Worm (Caenorhabditis elegans) whole organism, L4 larva: ENCODE data around the gene pqn-92.

ENCODE experiments used
- D1046.2 ChIP-seq: fragments of 200-800 bp; sonication (Bioruptor generic); IDR thresholded peaks from 2 replicates; pipeline ENCODE4 v1.3.6; 2022; ENCODE audit warnings: missing genetic modification characterization, missing compliant biosample characterization
- F26F4.8 ChIP-seq: fragments of 200-800 bp; sonication (Bioruptor generic); conservative IDR thresholded peaks from 2 replicates; pipeline ENCODE4 v1.3.6; 2022; ENCODE audit warnings: missing genetic modification characterization, missing compliant biosample characterization
- F44E2.7 ChIP-seq: fragments of 200-800 bp; sonication (Bioruptor generic); IDR thresholded peaks from 2 replicates; pipeline ENCODE4 v2.1.2; 2022; ENCODE audit warnings: missing genetic modification characterization, missing compliant biosample characterization
- F49E8.2 ChIP-seq: sonication (generic microtip); optimal IDR thresholded peaks from 2 replicates; lab custom pipeline; 2016; ENCODE audit warnings: missing compliant biosample characterization, mild to moderate bottlenecking, missing genetic modification characterization, borderline replicate concordance
- R02D3.7 ChIP-seq: fragments of 150-350 bp; sonication (generic microtip); optimal IDR thresholded peaks from 3 replicates; lab custom pipeline; 2014; ENCODE audit warnings: missing biosample characterization, missing genetic modification characterization
- Y105C5A.15 ChIP-seq: fragments of 200-800 bp; sonication (Bioruptor generic); IDR thresholded peaks from 2 replicates; pipeline ENCODE4 v1.3.6; 2022; ENCODE audit warnings: missing genetic modification characterization, missing compliant biosample characterization
- Y5F2A.4 ChIP-seq: fragments of 200-800 bp; sonication (Bioruptor generic); optimal IDR thresholded peaks from 2 replicates; lab custom pipeline; 2018; ENCODE audit warnings: mild to moderate bottlenecking, missing genetic modification characterization, missing compliant biosample characterization
- Y75B8A.6 ChIP-seq: fragments of 200-800 bp; sonication (Bioruptor generic); IDR thresholded peaks from 2 replicates; pipeline ENCODE4 v1.3.6; 2022; ENCODE audit warnings: missing genetic modification reagents, missing genetic modification characterization, missing compliant biosample characterization
- ZK337.2 ChIP-seq: fragments of 200-800 bp; sonication (Bioruptor generic); IDR thresholded peaks from 2 replicates; pipeline ENCODE4 v1.3.6; 2022; ENCODE audit warnings: missing genetic modification reagents, missing genetic modification characterization, missing compliant biosample characterization
- ZK546.5 ChIP-seq, 2 experiments: sonication (generic microtip); optimal IDR thresholded peaks; 2 replicates each; lab custom pipeline; 2017; ENCODE audit warnings: missing biosample characterization in 2 of 2, missing genetic modification characterization in 2 of 2
- attf-4 ChIP-seq: sonication (generic microtip); optimal IDR thresholded peaks from 3 replicates; lab custom pipeline; 2017; ENCODE audit warnings: missing biosample characterization, missing genetic modification characterization
- ceh-28 ChIP-seq: fragments of 150-350 bp; optimal IDR thresholded peaks from 2 replicates; lab custom pipeline; 2014; ENCODE audit warnings: missing biosample characterization, missing genetic modification reagents, missing genetic modification characterization
- ceh-44 ChIP-seq: fragments of 200-800 bp; sonication (Bioruptor generic); IDR thresholded peaks from 2 replicates; pipeline ENCODE4 v1.3.6; 2022; ENCODE audit warnings: missing genetic modification reagents, missing genetic modification characterization, missing compliant biosample characterization
- ces-1 ChIP-seq: fragments of 150-350 bp; sonication (generic microtip); optimal IDR thresholded peaks from 4 replicates; lab custom pipeline; 2014; ENCODE audit warnings: missing biosample characterization, missing genetic modification reagents, missing genetic modification characterization
- ctbp-1 ChIP-seq: fragments of 200-800 bp; sonication (Bioruptor generic); IDR thresholded peaks from 2 replicates; pipeline ENCODE4 v1.3.6; 2022; ENCODE audit warnings: missing genetic modification reagents, missing genetic modification characterization, missing compliant biosample characterization
- daf-12 ChIP-seq: fragments of 150-350 bp; optimal IDR thresholded peaks from 2 replicates; lab custom pipeline; 2014; ENCODE audit warnings: missing biosample characterization, missing genetic modification reagents, missing genetic modification characterization
- daf-8 ChIP-seq: fragments of 200-800 bp; sonication (Bioruptor generic); IDR thresholded peaks from 2 replicates; pipeline ENCODE4 v1.3.6; 2022; ENCODE audit warnings: missing genetic modification characterization, missing compliant biosample characterization
- dmd-6 ChIP-seq: fragments of 200-800 bp; sonication (Bioruptor generic); IDR thresholded peaks from 2 replicates; pipeline ENCODE4 v1.3.6; 2022; ENCODE audit warnings: missing genetic modification reagents, missing genetic modification characterization, missing compliant biosample characterization
- dpl-1 ChIP-seq: fragments of 150-350 bp; optimal IDR thresholded peaks from 2 replicates; lab custom pipeline; 2014; ENCODE audit warnings: missing biosample characterization, missing genetic modification reagents, missing genetic modification characterization
- dve-1 ChIP-seq: sonication (generic microtip); optimal IDR thresholded peaks from 2 replicates; lab custom pipeline; 2017; ENCODE audit warnings: antibody characterized with exemption, mild to moderate bottlenecking, missing genetic modification characterization, missing compliant biosample characterization; ENCODE audit not compliant: insufficient read depth
- fkh-10 ChIP-seq: fragments of 150-350 bp; optimal IDR thresholded peaks from 2 replicates; lab custom pipeline; 2014; ENCODE audit warnings: missing biosample characterization, missing genetic modification reagents, missing genetic modification characterization
- gei-8 ChIP-seq: fragments of 200-800 bp; sonication (Bioruptor generic); optimal IDR thresholded peaks from 2 replicates; lab custom pipeline; 2018; ENCODE audit warnings: mild to moderate bottlenecking, missing genetic modification characterization, missing compliant biosample characterization
- hlh-11 ChIP-seq: fragments of 200-800 bp; sonication (Bioruptor generic); optimal IDR thresholded peaks from 2 replicates; lab custom pipeline; 2018; ENCODE audit warnings: mild to moderate bottlenecking, missing genetic modification characterization, missing compliant biosample characterization
- hlh-30 ChIP-seq: sonication (generic microtip); optimal IDR thresholded peaks from 2 replicates; lab custom pipeline; 2017; ENCODE audit warnings: antibody characterized with exemption, mild to moderate bottlenecking, missing genetic modification characterization, missing compliant biosample characterization; ENCODE audit not compliant: insufficient read depth
- jun-1 ChIP-seq: fragments of 150-350 bp; optimal IDR thresholded peaks from 2 replicates; lab custom pipeline; 2014; ENCODE audit warnings: missing biosample characterization, missing genetic modification reagents, missing genetic modification characterization
- lin-13 ChIP-seq: fragments of 150-350 bp; optimal IDR thresholded peaks from 2 replicates; lab custom pipeline; 2014; ENCODE audit warnings: missing biosample characterization, missing genetic modification reagents, missing genetic modification characterization
- lin-29 ChIP-seq: fragments of 200-800 bp; sonication (Bioruptor generic); IDR thresholded peaks from 2 replicates; pipeline ENCODE4 v1.3.6; 2022; ENCODE audit warnings: missing genetic modification reagents, missing genetic modification characterization, missing compliant biosample characterization
- lin-38 ChIP-seq: fragments of 200-800 bp; sonication (Bioruptor generic); IDR thresholded peaks from 2 replicates; pipeline ENCODE4 v1.3.6; 2022; ENCODE audit warnings: missing genetic modification reagents, missing genetic modification characterization, missing compliant biosample characterization
- lsy-2 ChIP-seq, 2 experiments: fragments of 150-350 bp in 1 of 2; sonication (generic microtip) in 1 of 2; optimal IDR thresholded peaks; 2 replicates each; lab custom pipeline; 2014 to 2017; ENCODE audit warnings: missing biosample characterization in 2 of 2, missing genetic modification characterization in 2 of 2
- madf-9 ChIP-seq: fragments of 200-800 bp; sonication (Bioruptor generic); conservative IDR thresholded peaks from 2 replicates; pipeline ENCODE4 v1.3.6; 2022; ENCODE audit warnings: missing genetic modification reagents, missing genetic modification characterization, missing compliant biosample characterization
- mdt-29 ChIP-seq: fragments of 200-800 bp; sonication (Bioruptor generic); IDR thresholded peaks from 2 replicates; pipeline ENCODE4 v1.3.6; 2022; ENCODE audit warnings: missing genetic modification reagents, missing genetic modification characterization, missing compliant biosample characterization
- mep-1 ChIP-seq: fragments of 150-350 bp; sonication (generic microtip); optimal IDR thresholded peaks from 3 replicates; lab custom pipeline; 2014; ENCODE audit warnings: missing biosample characterization, missing genetic modification characterization
- mes-2 ChIP-seq: sonication (generic microtip); optimal IDR thresholded peaks from 2 replicates; lab custom pipeline; 2016; ENCODE audit warnings: missing genotype, mild to moderate bottlenecking, missing genetic modification characterization, missing compliant biosample characterization; ENCODE audit not compliant: poor library complexity, severe bottlenecking
- mxl-3 ChIP-seq: fragments of 200-800 bp; sonication (Bioruptor generic); optimal IDR thresholded peaks from 2 replicates; lab custom pipeline; 2018; ENCODE audit warnings: mild to moderate bottlenecking, missing genetic modification characterization, missing compliant biosample characterization
- nhr-237 ChIP-seq: sonication (generic microtip); optimal IDR thresholded peaks from 2 replicates; lab custom pipeline; 2017; ENCODE audit warnings: missing biosample characterization, missing genetic modification characterization
- nhr-25 ChIP-seq: sonication (generic microtip); optimal IDR thresholded peaks from 2 replicates; lab custom pipeline; 2017; ENCODE audit warnings: missing genetic modification characterization, mild to moderate bottlenecking, missing compliant biosample characterization, antibody characterized with exemption, moderate library complexity, borderline replicate concordance; ENCODE audit not compliant: insufficient read depth
- nhr-28 ChIP-seq: fragments of 150-350 bp; optimal IDR thresholded peaks from 2 replicates; lab custom pipeline; 2014; ENCODE audit warnings: missing biosample characterization, missing genetic modification characterization
- nhr-76 ChIP-seq: fragments of 150-350 bp; optimal IDR thresholded peaks from 2 replicates; lab custom pipeline; 2014; ENCODE audit warnings: missing biosample characterization, missing genetic modification characterization
- nhr-77 ChIP-seq: fragments of 150-350 bp; optimal IDR thresholded peaks from 2 replicates; lab custom pipeline; 2014; ENCODE audit warnings: missing biosample characterization, missing genetic modification characterization
- pha-4 ChIP-seq, 2 experiments: fragments of 150-350 bp in 1 of 2; fragments of 200-800 bp in 1 of 2; sonication (Bioruptor generic) in 1 of 2; IDR thresholded peaks in 1 of 2; optimal IDR thresholded peaks in 1 of 2; 2 replicates each; pipeline versions ENCODE4 v1.3.6 to Lab custom; 2014 to 2022; ENCODE audit warnings: missing genetic modification characterization in 2 of 2, missing genetic modification reagents in 2 of 2, missing biosample characterization in 1 of 2, missing compliant biosample characterization in 1 of 2
- php-3 ChIP-seq: fragments of 200-800 bp; sonication (Bioruptor generic); IDR thresholded peaks from 2 replicates; pipeline ENCODE4 v1.3.6; 2022; ENCODE audit warnings: missing genetic modification reagents, missing genetic modification characterization, missing compliant biosample characterization
- pqm-1 ChIP-seq: sonication (generic microtip); optimal IDR thresholded peaks from 2 replicates; lab custom pipeline; 2017; ENCODE audit warnings: missing biosample characterization, missing genetic modification characterization
- saeg-2 ChIP-seq: fragments of 200-800 bp; sonication (Bioruptor generic); IDR thresholded peaks from 2 replicates; pipeline ENCODE4 v1.3.6; 2022; ENCODE audit warnings: missing genetic modification reagents, missing genetic modification characterization, missing compliant biosample characterization
- set-16 ChIP-seq: fragments of 200-800 bp; sonication (Bioruptor generic); IDR thresholded peaks from 2 replicates; pipeline ENCODE4 v1.3.6; 2022; ENCODE audit warnings: missing genetic modification reagents, missing genetic modification characterization, missing compliant biosample characterization
- snpc-4 ChIP-seq: fragments of 150-350 bp; optimal IDR thresholded peaks from 2 replicates; lab custom pipeline; 2014; ENCODE audit warnings: missing biosample characterization, missing genetic modification characterization
- spr-1 ChIP-seq: sonication (generic microtip); optimal IDR thresholded peaks from 2 replicates; lab custom pipeline; 2016; ENCODE audit warnings: mild to moderate bottlenecking, missing genetic modification characterization, missing compliant biosample characterization
- tra-1 ChIP-seq: fragments of 200-800 bp; sonication (Bioruptor generic); IDR thresholded peaks from 2 replicates; pipeline ENCODE4 v1.3.6; 2022; ENCODE audit warnings: missing genetic modification reagents, missing genetic modification characterization, missing compliant biosample characterization

pqn-92 gene

DNA sequence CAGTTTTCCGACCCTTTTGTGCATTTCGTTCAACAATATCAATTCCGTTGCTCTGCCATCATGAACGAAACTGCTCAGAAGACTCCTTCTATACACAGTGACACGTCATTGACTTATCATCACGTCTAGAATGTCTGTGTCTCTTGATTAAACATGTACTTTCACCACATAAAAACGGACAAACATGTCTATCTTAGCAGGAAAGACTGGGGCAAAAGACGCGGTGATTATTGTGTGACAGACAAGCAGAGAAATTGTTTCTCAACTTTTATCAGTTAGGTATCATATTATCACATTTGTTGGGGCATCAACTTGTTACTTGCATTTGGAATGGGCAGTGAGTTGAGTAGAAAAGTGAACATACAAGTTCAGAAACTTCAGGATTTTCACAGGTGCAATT is 17.7 kb downstream of the pqn-92 start (continued):
- TF ChIP-seq tra-1 (0 out of 2 replicates have a peak, but pooled peaks have one; percentile 31), F49E8.2 (tag; lab: Kevin White, UChicago) (no peak), saeg-2 (GFP tag; lab: Robert Waterston, UW) (no peak), attf-4 (no peak), Y105C5A.15 (GFP tag; lab: Robert Waterston, UW) (no peak), R02D3.7 (tag; lab: Kevin White, UChicago) (no peak), dve-1 (tag; lab: Kevin White, UChicago) (peak; percentile 96), jun-1 (tag; lab: Kevin White, UChicago) (no peak), ces-1 (no peak), lin-38 (GFP tag; lab: Robert Waterston, UW) (no peak), dmd-6 (GFP tag; lab: Robert Waterston, UW) (peak; percentile 85), nhr-237 (tag; lab: Kevin White, UChicago) (no peak), lin-13 (GFP tag; lab: Kevin White, UChicago) (no peak), php-3 (GFP tag; lab: Robert Waterston, UW) (peak; percentile 83)
- TF ChIP-seq, all 104 proteins: peak for 22

DNA sequence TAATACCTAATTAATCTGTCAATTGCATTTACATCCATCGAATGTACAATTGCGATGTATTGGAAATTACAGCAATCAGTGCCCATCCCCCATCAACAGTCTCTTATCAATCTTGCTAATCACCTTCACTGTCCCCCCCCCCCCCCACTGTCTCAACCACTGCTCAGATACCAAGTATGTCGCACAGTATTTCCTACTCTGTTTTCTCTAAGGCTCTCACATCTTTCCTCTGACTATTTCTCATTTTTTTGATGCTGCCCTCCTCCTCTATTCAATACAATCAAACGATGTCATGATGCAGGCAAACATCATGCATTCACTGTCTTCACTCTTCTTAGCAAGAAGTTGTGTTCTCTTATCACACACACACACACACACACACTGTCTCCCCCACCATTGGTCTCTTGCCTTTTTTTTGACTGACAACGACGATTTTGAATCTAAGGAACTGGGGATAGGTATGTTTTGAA is 20.0 kb downstream of the pqn-92 start, which contains the start of the genes zip-12 and Y75B8A.63:
Gene zip-12 (plus strand): TSS at position 387 of the 470 bp plus-strand sequence.
Gene Y75B8A.63 (plus strand): TSS at position 420 of the 470 bp plus-strand sequence.
- TF ChIP-seq mdt-29 (no peak), ceh-28 (tag; lab: Kevin White, UChicago) (no peak), mep-1 (peak; percentile 47), jun-1 (tag; lab: Kevin White, UChicago) (no peak), R02D3.7 (tag; lab: Kevin White, UChicago) (no peak), pqm-1 (tag; lab: Kevin White, UChicago) (peak; percentile 52), spr-1 (no peak), hlh-11 (tag; lab: Kevin White, UChicago) (peak; percentile 90), F26F4.8 (GFP tag; lab: Robert Waterston, UW) (no peak), pha-4 (GFP tag; IDR thresholded peaks at IDR 0.05; lab: Robert Waterston, UW) (0 out of 2 replicates have a peak, but pooled peaks have one; percentile 31), pha-4 (tag; optimal IDR thresholded peaks at IDR 0.05; lab: Kevin White, UChicago) (no peak), dmd-6 (GFP tag; lab: Robert Waterston, UW) (peak; percentile 55), Y5F2A.4 (GFP tag; lab: Kevin White, UChicago) (no peak), Y75B8A.6 (no peak), ZK546.5 (tag; optimal IDR thresholded peaks at IDR 0.05; lab: Kevin White, UChicago) (no peak), hlh-30 (tag; lab: Kevin White, UChicago) (peak; percentile 80), madf-9 (GFP tag; lab: Robert Waterston, UW) (no peak), nhr-76 (tag; lab: Kevin White, UChicago) (no peak), daf-8 (GFP tag; lab: Robert Waterston, UW) (no peak), lin-29 (no peak), D1046.2 (GFP tag; lab: Robert Waterston, UW) (no peak), lsy-2 (tag; optimal IDR thresholded peaks at IDR 0.05; lab: Kevin White, UChicago) (peak in 1 of 2 experiments; percentile 36), nhr-28 (peak; percentile 85), ctbp-1 (GFP tag; lab: Robert Waterston, UW) (no peak), fkh-10 (GFP tag; lab: Kevin White, UChicago) (no peak), mxl-3 (GFP tag; lab: Kevin White, UChicago) (peak; percentile 28), F44E2.7 (no peak), daf-12 (tag; lab: Kevin White, UChicago) (no peak), ZK337.2 (GFP tag; lab: Robert Waterston, UW) (no peak), dve-1 (tag; lab: Kevin White, UChicago) (peak; percentile 70), php-3 (GFP tag; lab: Robert Waterston, UW) (no peak), nhr-77 (tag; lab: Kevin White, UChicago) (no peak), ceh-44 (GFP tag; lab: Robert Waterston, UW) (no peak), set-16 (GFP tag; lab: Robert Waterston, UW) (peak; percentile 54), lin-13 (GFP tag; lab: Kevin White, UChicago) (no peak), ces-1 (no peak), dpl-1 (GFP tag; lab: Kevin White, UChicago) (no peak), nhr-25 (tag; lab: Kevin White, UChicago) (no peak), gei-8 (GFP tag; lab: Kevin White, UChicago) (peak; percentile 18), mes-2 (peak; percentile 4), snpc-4 (tag; lab: Kevin White, UChicago) (no peak)
